Worm (Caenorhabditis elegans) whole organism, young adult: Measurements from ENCODE around the gene ssp-32.

ENCODE experiments used
- B0035.1 ChIP-seq: sonication (generic microtip); optimal IDR thresholded peaks from 2 replicates; lab custom pipeline; 2016; ENCODE audit warnings: missing genetic modification characterization, mild to moderate bottlenecking, missing compliant biosample characterization, missing genotype, missing genetic modification reagents
- C06A6.2 ChIP-seq: fragments of 200-800 bp; sonication (Bioruptor generic); conservative IDR thresholded peaks from 2 replicates; pipeline ENCODE4 v1.3.6; 2022; ENCODE audit warnings: missing genetic modification characterization, missing compliant biosample characterization
- F23B12.7 ChIP-seq: sonication (generic microtip); optimal IDR thresholded peaks from 2 replicates; lab custom pipeline; 2017; ENCODE audit warnings: missing genetic modification characterization, mild to moderate bottlenecking, missing compliant biosample characterization, antibody characterized with exemption, moderate library complexity; ENCODE audit not compliant: insufficient read depth
- F33H1.4 ChIP-seq: fragments of 200-800 bp; sonication (Bioruptor generic); IDR thresholded peaks from 2 replicates; pipeline ENCODE4 v1.3.6; 2022; ENCODE audit warnings: missing genetic modification reagents, missing genetic modification characterization, missing compliant biosample characterization
- F37B4.10 ChIP-seq: fragments of 200-800 bp; sonication (Bioruptor generic); IDR thresholded peaks from 2 replicates; pipeline ENCODE4 v1.3.6; 2022; ENCODE audit warnings: missing genetic modification characterization, missing compliant biosample characterization
- Y67H2A.10 ChIP-seq: fragments of 200-800 bp; sonication (Bioruptor generic); conservative IDR thresholded peaks from 2 replicates; pipeline ENCODE4 v1.3.6; 2022; ENCODE audit warnings: missing genetic modification reagents, missing genetic modification characterization, missing compliant biosample characterization
- ZK185.1 ChIP-seq: sonication (generic microtip); optimal IDR thresholded peaks from 2 replicates; lab custom pipeline; 2016; ENCODE audit warnings: mild to moderate bottlenecking, missing genetic modification characterization, missing compliant biosample characterization; ENCODE audit not compliant: poor library complexity, severe bottlenecking
- aptf-2 ChIP-seq: fragments of 200-800 bp; sonication (Bioruptor generic); conservative IDR thresholded peaks from 2 replicates; pipeline ENCODE4 v1.3.6; 2022; ENCODE audit warnings: missing genetic modification reagents, missing genetic modification characterization, missing compliant biosample characterization
- aptf-3 ChIP-seq: fragments of 200-800 bp; sonication (Bioruptor generic); IDR thresholded peaks from 2 replicates; pipeline ENCODE4 v1.3.6; 2022; ENCODE audit warnings: missing genetic modification characterization, missing compliant biosample characterization
- atf-7 ChIP-seq: sonication (generic microtip); optimal IDR thresholded peaks from 2 replicates; lab custom pipeline; 2017; ENCODE audit warnings: mild to moderate bottlenecking, missing genetic modification characterization, missing compliant biosample characterization
- attf-3 ChIP-seq: fragments of 200-800 bp; sonication (Bioruptor generic); conservative IDR thresholded peaks from 2 replicates; pipeline ENCODE4 v1.3.6; 2022; ENCODE audit warnings: missing genetic modification reagents, missing genetic modification characterization, missing compliant biosample characterization
- attf-5 ChIP-seq: fragments of 200-800 bp; sonication (Bioruptor generic); optimal IDR thresholded peaks from 2 replicates; lab custom pipeline; 2018; ENCODE audit warnings: mild to moderate bottlenecking, missing genetic modification characterization, missing compliant biosample characterization
- cebp-1 ChIP-seq, 2 experiments: fragments of 200-800 bp in 1 of 2; sonication (Bioruptor generic) in 1 of 2; sonication (generic microtip) in 1 of 2; IDR thresholded peaks in 1 of 2; optimal IDR thresholded peaks in 1 of 2; 2 replicates each; pipeline versions ENCODE4 v1.3.6 to Lab custom; 2017 to 2022; ENCODE audit warnings: missing compliant biosample characterization in 2 of 2, missing genetic modification characterization in 2 of 2, mild to moderate bottlenecking in 1 of 2, missing genetic modification reagents in 1 of 2, moderate library complexity in 1 of 2
- chd-7 ChIP-seq: sonication (generic microtip); optimal IDR thresholded peaks from 2 replicates; lab custom pipeline; 2016; ENCODE audit warnings: mild to moderate bottlenecking, missing genetic modification characterization, moderate library complexity, missing compliant biosample characterization
- die-1 ChIP-seq: sonication (generic microtip); optimal IDR thresholded peaks from 2 replicates; lab custom pipeline; 2016; ENCODE audit warnings: missing genotype, mild to moderate bottlenecking, missing genetic modification characterization, missing compliant biosample characterization
- dox-1 ChIP-seq: fragments of 200-800 bp; sonication (Bioruptor generic); IDR thresholded peaks from 2 replicates; pipeline ENCODE4 v1.3.6; 2022; ENCODE audit warnings: missing genetic modification reagents, missing genetic modification characterization, missing compliant biosample characterization
- dpl-1 ChIP-seq: fragments of 150-350 bp; optimal IDR thresholded peaks from 2 replicates; lab custom pipeline; 2014; ENCODE audit warnings: missing biosample characterization, missing genetic modification reagents, missing genetic modification characterization
- egl-18 ChIP-seq: fragments of 200-800 bp; sonication (Bioruptor generic); IDR thresholded peaks from 2 replicates; pipeline ENCODE4 v1.3.6; 2022; ENCODE audit warnings: missing genetic modification reagents, missing genetic modification characterization, missing compliant biosample characterization
- hmg-1.2 ChIP-seq: fragments of 200-800 bp; sonication (Bioruptor generic); IDR thresholded peaks from 2 replicates; pipeline ENCODE4 v1.3.6; 2022; ENCODE audit warnings: missing genetic modification reagents, missing genetic modification characterization, missing compliant biosample characterization
- hmg-20 ChIP-seq: fragments of 200-800 bp; sonication (Bioruptor generic); IDR thresholded peaks from 2 replicates; pipeline ENCODE4 v1.3.6; 2022; ENCODE audit warnings: missing genetic modification reagents, missing genetic modification characterization, missing compliant biosample characterization
- lag-1 ChIP-seq: fragments of 200-800 bp; sonication (Bioruptor generic); IDR thresholded peaks from 2 replicates; pipeline ENCODE4 v1.3.6; 2022; ENCODE audit warnings: missing genetic modification reagents, missing genetic modification characterization, missing compliant biosample characterization
- let-526 ChIP-seq: fragments of 200-800 bp; sonication (Bioruptor generic); IDR thresholded peaks from 2 replicates; pipeline ENCODE4 v1.3.6; 2022; ENCODE audit warnings: missing genetic modification reagents, missing genetic modification characterization, missing compliant biosample characterization
- let-607 ChIP-seq, 2 experiments: fragments of 200-800 bp in 1 of 2; sonication (Bioruptor generic) in 1 of 2; sonication (generic microtip) in 1 of 2; optimal IDR thresholded peaks; 2 replicates each; lab custom pipeline; 2016 to 2018; ENCODE audit warnings: mild to moderate bottlenecking in 2 of 2, missing compliant biosample characterization in 2 of 2, missing genetic modification characterization in 2 of 2, moderate library complexity in 2 of 2, missing genotype in 1 of 2
- lin-35 ChIP-seq, 3 experiments: fragments of 150-350 bp in 2 of 3; sonication (generic microtip) in 1 of 3; optimal IDR thresholded peaks; 2 replicates each; lab custom pipeline; 2014 to 2018; ENCODE audit warnings: missing biosample characterization in 3 of 3, missing genetic modification characterization in 3 of 3, missing genetic modification reagents in 3 of 3
- lin-40 ChIP-seq: sonication (generic microtip); optimal IDR thresholded peaks from 2 replicates; lab custom pipeline; 2016; ENCODE audit warnings: missing genetic modification characterization, mild to moderate bottlenecking, missing compliant biosample characterization, missing genotype, missing genetic modification reagents
- madf-10 ChIP-seq: sonication (generic microtip); optimal IDR thresholded peaks from 2 replicates; lab custom pipeline; 2016; ENCODE audit warnings: mild to moderate bottlenecking, missing genetic modification characterization, missing compliant biosample characterization
- mcd-1 ChIP-seq: fragments of 200-800 bp; sonication (Bioruptor generic); IDR thresholded peaks from 2 replicates; pipeline ENCODE4 v1.3.6; 2022; ENCODE audit warnings: missing genetic modification reagents, missing genetic modification characterization, missing compliant biosample characterization
- nfya-1 ChIP-seq: sonication (generic microtip); optimal IDR thresholded peaks from 2 replicates; lab custom pipeline; 2017; ENCODE audit warnings: antibody characterized with exemption, missing compliant biosample characterization, missing genetic modification characterization, borderline replicate concordance; ENCODE audit not compliant: insufficient read depth
- nfyb-1 ChIP-seq: fragments of 200-800 bp; sonication (Bioruptor generic); IDR thresholded peaks from 2 replicates; pipeline ENCODE4 v1.3.6; 2022; ENCODE audit warnings: missing genetic modification reagents, missing genetic modification characterization, missing compliant biosample characterization
- nhr-80 ChIP-seq: sonication (generic microtip); optimal IDR thresholded peaks from 2 replicates; lab custom pipeline; 2016; ENCODE audit warnings: missing genetic modification characterization, missing compliant biosample characterization
- nhr-90 ChIP-seq: sonication (generic microtip); optimal IDR thresholded peaks from 2 replicates; lab custom pipeline; 2016; ENCODE audit warnings: missing genotype, mild to moderate bottlenecking, missing genetic modification characterization, missing compliant biosample characterization
- rcor-1 ChIP-seq: fragments of 200-800 bp; sonication (Bioruptor generic); IDR thresholded peaks from 2 replicates; pipeline ENCODE4 v1.3.6; 2022; ENCODE audit warnings: missing genetic modification reagents, missing genetic modification characterization, missing compliant biosample characterization
- snpc-1.3 ChIP-seq: sonication (generic microtip); optimal IDR thresholded peaks from 2 replicates; lab custom pipeline; 2017; ENCODE audit warnings: missing genetic modification characterization, mild to moderate bottlenecking, missing compliant biosample characterization, antibody characterized with exemption, moderate library complexity, missing genotype, missing genetic modification reagents; ENCODE audit not compliant: insufficient read depth
- snpc-4 ChIP-seq, 5 experiments: fragments of 150-350 bp in 1 of 5; sonication (generic microtip) in 4 of 5; optimal IDR thresholded peaks; 2 replicates each; lab custom pipeline; 2014 to 2018; ENCODE audit warnings: missing genetic modification characterization in 5 of 5, missing biosample characterization in 3 of 5, antibody characterized with exemption in 2 of 5, mild to moderate bottlenecking in 2 of 5, missing compliant biosample characterization in 2 of 5, missing genotype in 2 of 5, moderate library complexity in 2 of 5, missing genetic modification reagents in 1 of 5
- zim-3 ChIP-seq: sonication (generic microtip); optimal IDR thresholded peaks from 2 replicates; lab custom pipeline; 2017; ENCODE audit warnings: mild to moderate bottlenecking, missing genetic modification characterization, moderate library complexity, missing compliant biosample characterization
- ztf-28 ChIP-seq: fragments of 200-800 bp; sonication (Bioruptor generic); IDR thresholded peaks from 2 replicates; pipeline ENCODE4 v1.3.6; 2022; ENCODE audit warnings: missing genetic modification reagents, missing genetic modification characterization, missing compliant biosample characterization

The ssp-32 gene

ce11 chrIV:9872786-9873185, 22.4 kb upstream of the ssp-32 start:
- TF ChIP-seq let-526 (GFP tag; lab: Robert Waterston, UW): no peak
- peak; percentile 62 for TF ChIP-seq nhr-80 (tag; lab: Kevin White, UChicago)
- TF ChIP-seq, all 124 proteins: peak for 1

ce11 chrIV:9873837-9874236, 21.4 kb upstream of the ssp-32 start:
- TF ChIP-seq madf-10 (tag; lab: Kevin White, UChicago) (peak; percentile 9), cebp-1 (GFP tag; IDR thresholded peaks at IDR 0.05; lab: Robert Waterston, UW) (no peak), cebp-1 (tag; optimal IDR thresholded peaks at IDR 0.05; lab: Kevin White, UChicago) (peak; percentile 61), attf-5 (GFP tag; lab: Kevin White, UChicago) (peak; percentile 51), atf-7 (no peak), nfyb-1 (GFP tag; lab: Robert Waterston, UW) (peak; percentile 22; the same call in 1 of the 2 replicates), ZK185.1 (peak; percentile 36), hmg-1.2 (GFP tag; lab: Robert Waterston, UW) (peak; percentile 80; the same call in 1 of the 2 replicates), lin-35 (GFP tag; optimal IDR thresholded peaks at IDR 0.05; lab: Kevin White, UChicago) (no peak), mcd-1 (GFP tag; lab: Robert Waterston, UW) (0 out of 2 replicates have a peak, but pooled peaks have one; percentile 35), egl-18 (GFP tag; lab: Robert Waterston, UW) (no peak), lin-40 (peak; percentile 16), B0035.1 (tag; lab: Kevin White, UChicago) (no peak), nhr-80 (tag; lab: Kevin White, UChicago) (peak; percentile 53), F37B4.10 (GFP tag; lab: Robert Waterston, UW) (no peak), dox-1 (0 out of 2 replicates have a peak, but pooled peaks have one; percentile 21)

ce11 chrIV:9875646-9876045, 19.5 kb upstream of the ssp-32 start:
- peak; percentile 0 for TF ChIP-seq atf-7
- TF ChIP-seq lin-40: peak; percentile 52
- no peak for TF ChIP-seq die-1 (tag; lab: Kevin White, UChicago)
- no peak for TF ChIP-seq nfyb-1 (GFP tag; lab: Robert Waterston, UW)
- peak; percentile 14 for TF ChIP-seq attf-5 (GFP tag; lab: Kevin White, UChicago)
- TF ChIP-seq cebp-1 (GFP tag; IDR thresholded peaks at IDR 0.05; lab: Robert Waterston, UW): no peak
- peak; percentile 47 for TF ChIP-seq cebp-1 (tag; optimal IDR thresholded peaks at IDR 0.05; lab: Kevin White, UChicago)
- no peak for TF ChIP-seq aptf-2
- peak in 1 of 2 experiments; percentile 8 for TF ChIP-seq let-607 (tag; optimal IDR thresholded peaks at IDR 0.05; lab: Kevin White, UChicago)
- TF ChIP-seq nhr-80 (tag; lab: Kevin White, UChicago): peak; percentile 89
- no peak for TF ChIP-seq chd-7
- TF ChIP-seq lin-35 (GFP tag; optimal IDR thresholded peaks at IDR 0.05; lab: Kevin White, UChicago): no peak

- TF ChIP-seq F37B4.10 (GFP tag; lab: Robert Waterston, UW): no peak
- TF ChIP-seq hmg-20 (GFP tag; lab: Robert Waterston, UW): no peak
- TF ChIP-seq nfya-1 (tag; lab: Kevin White, UChicago): no peak
- TF ChIP-seq attf-3 (GFP tag; lab: Robert Waterston, UW): no peak
Observed at ce11 chrIV:9878893-9879379, 16.3 kb upstream of the ssp-32 start, which contains the start of gene nhr-4. TSS of gene nhr-4 (plus strand) at chrIV:9879329.

- peak; percentile 37; the same call in 1 of the 2 replicates for TF ChIP-seq rcor-1
- peak; percentile 77; the same call in 1 of the 2 replicates for TF ChIP-seq hmg-1.2 (GFP tag; lab: Robert Waterston, UW)
- TF ChIP-seq F23B12.7 (tag; lab: Kevin White, UChicago): peak; percentile 63
- TF ChIP-seq mcd-1 (GFP tag; lab: Robert Waterston, UW): peak; percentile 89
- peak; percentile 16 for TF ChIP-seq snpc-1.3 (tag; lab: Kevin White, UChicago)
- TF ChIP-seq zim-3 (tag; lab: Kevin White, UChicago): no peak
- TF ChIP-seq attf-5 (GFP tag; lab: Kevin White, UChicago): peak; percentile 25
- peak; percentile 20 for TF ChIP-seq dpl-1 (GFP tag; lab: Kevin White, UChicago)
- TF ChIP-seq nhr-90 (tag; lab: Kevin White, UChicago): no peak
- no peak for TF ChIP-seq aptf-3 (GFP tag; lab: Robert Waterston, UW)
- TF ChIP-seq dox-1: peak; percentile 50; the same call in 1 of the 2 replicates
- no peak for TF ChIP-seq lag-1 (GFP tag; lab: Robert Waterston, UW)
- no peak for TF ChIP-seq snpc-4 (GFP tag; optimal IDR thresholded peaks at IDR 0.05; lab: Kevin White, UChicago)
- peak in 2 of 4 experiments; percentile 35 to 44 for TF ChIP-seq snpc-4 (tag; optimal IDR thresholded peaks at IDR 0.05; lab: Kevin White, UChicago)
- no peak for TF ChIP-seq ztf-28 (GFP tag; lab: Robert Waterston, UW)
- TF ChIP-seq Y67H2A.10: no peak
- TF ChIP-seq C06A6.2: no peak
- TF ChIP-seq F33H1.4 (GFP tag; lab: Robert Waterston, UW): peak; percentile 47; the same call in 1 of the 2 replicates
Observed at ce11 chrIV:9884257-9884656, 10.9 kb upstream of the ssp-32 start, which contains the start of the genes prp-18 and mccc-1. TSS of gene prp-18 (minus strand) at chrIV:9884383. TSS of gene mccc-1 (plus strand) at chrIV:9884570.
